Fruit fly (Drosophila melanogaster) whole organism, wandering third instar larva: Measurements from ENCODE around the gene COX8.

Experiments
- Abd-B ChIP-seq: fragments of >200 bp; optimal IDR thresholded peaks from 2 replicates; lab custom pipeline; 2017; ENCODE audit warnings: missing biosample characterization, missing genetic modification characterization
- CG32264 ChIP-seq: fragments of 200-800 bp; sonication (Bioruptor generic); optimal IDR thresholded peaks from 2 replicates; lab custom pipeline; 2016; ENCODE audit warnings: missing biosample characterization, missing genetic modification characterization
- CG9705 ChIP-seq: fragments of 200-800 bp; sonication (Bioruptor generic); optimal IDR thresholded peaks from 2 replicates; lab custom pipeline; 2018; ENCODE audit warnings: missing biosample characterization, mild to moderate bottlenecking, missing genetic modification characterization
- CrebA ChIP-seq: fragments of 200-800 bp; sonication (Bioruptor generic); optimal IDR thresholded peaks from 2 replicates; lab custom pipeline; 2016; ENCODE audit warnings: missing biosample characterization, mild to moderate bottlenecking, missing genetic modification characterization, borderline replicate concordance
- Dfd ChIP-seq: fragments of >200 bp; optimal IDR thresholded peaks from 2 replicates; lab custom pipeline; 2017; ENCODE audit warnings: missing biosample characterization, missing genetic modification characterization
- Dif ChIP-seq: fragments of 200-275, 200-300 bp; sonication (Bioruptor generic); optimal IDR thresholded peaks from 2 replicates; lab custom pipeline; 2018; ENCODE audit warnings: missing biosample characterization, missing genetic modification characterization; ENCODE audit not compliant: partially characterized antibody
- GATAd ChIP-seq: sonication (Bioruptor generic); optimal IDR thresholded peaks from 2 replicates; lab custom pipeline; 2016; ENCODE audit warnings: missing biosample characterization, missing genetic modification characterization
- HLH106 ChIP-seq: fragments of 200-800 bp; optimal IDR thresholded peaks from 3 replicates; lab custom pipeline; 2019; ENCODE audit warnings: missing biosample characterization, mild to moderate bottlenecking, missing genetic modification characterization, moderate library complexity
- Hnf4 ChIP-seq: fragments of 200-800 bp; sonication (Bioruptor generic); optimal IDR thresholded peaks from 2 replicates; lab custom pipeline; 2016; ENCODE audit warnings: missing biosample characterization, mild to moderate bottlenecking, missing genetic modification characterization
- Hr78 ChIP-seq: fragments of >200 bp; optimal IDR thresholded peaks from 2 replicates; lab custom pipeline; 2017; ENCODE audit warnings: missing biosample characterization, missing genetic modification characterization
- Hr83 ChIP-seq: fragments of 200-300 bp; sonication (Bioruptor generic); optimal IDR thresholded peaks from 2 replicates; lab custom pipeline; 2016; ENCODE audit warnings: missing biosample characterization, mild to moderate bottlenecking, missing genetic modification characterization, moderate library complexity; ENCODE audit not compliant: poor library complexity, severe bottlenecking
- Jra ChIP-seq: sonication (Bioruptor generic); optimal IDR thresholded peaks from 2 replicates; lab custom pipeline; 2016; ENCODE audit warnings: missing biosample characterization, missing genetic modification characterization
- Mio ChIP-seq: sonication (Bioruptor generic); optimal IDR thresholded peaks from 2 replicates; lab custom pipeline; 2016; ENCODE audit warnings: missing biosample characterization, missing genetic modification characterization
- Myc ChIP-seq: fragments of >200 bp; optimal IDR thresholded peaks from 2 replicates; lab custom pipeline; 2017
- N ChIP-seq: fragments of >200 bp; optimal IDR thresholded peaks from 2 replicates; lab custom pipeline; 2018; ENCODE audit warnings: missing biosample characterization, missing external identifiers, missing genetic modification characterization
- OdsH ChIP-seq: fragments of 200-800 bp; sonication (Bioruptor generic); optimal IDR thresholded peaks from 2 replicates; lab custom pipeline; 2016; ENCODE audit warnings: missing biosample characterization, mild to moderate bottlenecking, missing genetic modification characterization
- Rel ChIP-seq, 2 experiments: fragments of 200-800 bp; sonication (Bioruptor generic) in 1 of 2; optimal IDR thresholded peaks; 2 replicates in 1 of 2; 3 replicates in 1 of 2; lab custom pipeline; 2016 to 2019; ENCODE audit warnings: mild to moderate bottlenecking in 2 of 2, missing biosample characterization in 2 of 2, missing genetic modification characterization in 2 of 2, moderate library complexity in 1 of 2
- Sp1 ChIP-seq: fragments of 200-800 bp; sonication (Bioruptor generic); optimal IDR thresholded peaks from 3 replicates; lab custom pipeline; 2019; ENCODE audit warnings: missing biosample characterization, mild to moderate bottlenecking, missing genetic modification characterization, moderate library complexity
- Vsx2 ChIP-seq: fragments of 200-300, 225-300 bp; sonication (Bioruptor generic); optimal IDR thresholded peaks from 2 replicates; lab custom pipeline; 2018; ENCODE audit warnings: missing biosample characterization, missing genetic modification characterization; ENCODE audit not compliant: partially characterized antibody
- br ChIP-seq: fragments of 200-800 bp; sonication (Bioruptor generic); optimal IDR thresholded peaks from 2 replicates; lab custom pipeline; 2016; ENCODE audit warnings: missing biosample characterization, missing genetic modification characterization
- brk ChIP-seq: fragments of 200-800 bp; sonication (Bioruptor generic); optimal IDR thresholded peaks from 2 replicates; lab custom pipeline; 2016; ENCODE audit warnings: missing biosample characterization, mild to moderate bottlenecking, missing genetic modification characterization
- dl ChIP-seq, 2 experiments: fragments of 175-275, 200-275 bp in 1 of 2; fragments of 200-275 bp in 1 of 2; sonication (Bioruptor generic); optimal IDR thresholded peaks; lab custom pipeline; 2018; ENCODE audit warnings: mild to moderate bottlenecking in 2 of 2, missing biosample characterization in 2 of 2, missing genetic modification characterization in 2 of 2, moderate library complexity in 2 of 2; ENCODE audit not compliant: partially characterized antibody in 2 of 2, insufficient read depth in 1 of 2
- dmrt93B ChIP-seq: fragments of 200-800 bp; sonication (Bioruptor generic); optimal IDR thresholded peaks from 2 replicates; lab custom pipeline; 2018; ENCODE audit warnings: missing biosample characterization, mild to moderate bottlenecking, missing genetic modification characterization
- dsf ChIP-seq: sonication (Bioruptor generic); optimal IDR thresholded peaks from 2 replicates; lab custom pipeline; 2016; ENCODE audit warnings: missing biosample characterization, missing genetic modification characterization, borderline replicate concordance
- ey ChIP-seq: fragments of 200-800 bp; sonication (Bioruptor generic); optimal IDR thresholded peaks from 2 replicates; lab custom pipeline; 2016; ENCODE audit warnings: missing biosample characterization, missing genetic modification characterization
- foxo ChIP-seq, 2 experiments: fragments of 200-800 bp; sonication (Bioruptor generic); optimal IDR thresholded peaks; 2 replicates in 1 of 2; 3 replicates in 1 of 2; lab custom pipeline; 2016 to 2017; ENCODE audit warnings: missing biosample characterization in 2 of 2, missing genetic modification characterization in 2 of 2
- fru ChIP-seq: fragments of 200-800 bp; sonication (Bioruptor generic); optimal IDR thresholded peaks from 3 replicates; lab custom pipeline; 2016; ENCODE audit warnings: missing biosample characterization, mild to moderate bottlenecking, missing genetic modification characterization
- h ChIP-seq: fragments of 200-800 bp; sonication (Bioruptor generic); optimal IDR thresholded peaks from 3 replicates; lab custom pipeline; 2016; ENCODE audit warnings: missing biosample characterization, mild to moderate bottlenecking, missing genetic modification characterization
- jim ChIP-seq: fragments of 175-275, 200-325 bp; sonication (Bioruptor generic); optimal IDR thresholded peaks from 2 replicates; lab custom pipeline; 2016; ENCODE audit warnings: missing biosample characterization, mild to moderate bottlenecking, missing genetic modification characterization
- lola ChIP-seq: fragments of >200 bp; optimal IDR thresholded peaks from 2 replicates; lab custom pipeline; 2017; ENCODE audit warnings: missing biosample characterization, missing genetic modification characterization
- pan ChIP-seq: fragments of >200 bp; optimal IDR thresholded peaks from 2 replicates; lab custom pipeline; 2017
- psq ChIP-seq: fragments of 200-800 bp; sonication (Bioruptor generic); optimal IDR thresholded peaks from 3 replicates; lab custom pipeline; 2017; ENCODE audit warnings: missing biosample characterization, mild to moderate bottlenecking, missing genetic modification characterization, moderate library complexity
- rgr ChIP-seq: fragments of 200-800 bp; sonication (Bioruptor generic); optimal IDR thresholded peaks from 3 replicates; lab custom pipeline; 2016; ENCODE audit warnings: missing biosample characterization, mild to moderate bottlenecking, missing genetic modification characterization
- sage ChIP-seq: fragments of 200-800 bp; sonication (Bioruptor generic); optimal IDR thresholded peaks from 2 replicates; lab custom pipeline; 2016; ENCODE audit warnings: missing biosample characterization, mild to moderate bottlenecking, missing genetic modification characterization
- sv ChIP-seq: fragments of 200-800 bp; sonication (Bioruptor generic); optimal IDR thresholded peaks from 3 replicates; lab custom pipeline; 2016; ENCODE audit warnings: missing biosample characterization, missing genetic modification characterization
- tai ChIP-seq: sonication (Bioruptor generic); optimal IDR thresholded peaks from 2 replicates; lab custom pipeline; 2016; ENCODE audit warnings: missing biosample characterization, missing genetic modification characterization
- usp ChIP-seq: fragments of >200 bp; optimal IDR thresholded peaks from 2 replicates; lab custom pipeline; 2017; ENCODE audit warnings: missing biosample characterization, missing genetic modification characterization
- woc ChIP-seq: sonication (Bioruptor generic); optimal IDR thresholded peaks from 2 replicates; lab custom pipeline; 2016; ENCODE audit warnings: missing biosample characterization, mild to moderate bottlenecking, missing genetic modification characterization

Gene COX8

dm6 chr3L:21568848-21569372 is 29.7 kb upstream of the COX8 start, which contains the start of the genes CRIF and SMC5:
CRIF (minus strand) TSS chr3L:21568898.
SMC5 (plus strand) TSS chr3L:21569176.
- TF ChIP-seq pan (lab: Kevin White, UChicago) (no peak), woc (GFP tag; lab: Kevin White, UChicago) (peak; percentile 86), N (GFP tag; lab: Kevin White, UChicago) (no peak), dmrt93B (GFP tag; lab: Kevin White, UChicago) (no peak), dsf (GFP tag; lab: Kevin White, UChicago) (no peak), Hnf4 (GFP tag; lab: Kevin White, UChicago) (peak; percentile 64), Rel (GFP tag; optimal IDR thresholded peaks at IDR 0.05; lab: Kevin White, UChicago) (no peak), Rel (tag; optimal IDR thresholded peaks at IDR 0.05; lab: Kevin White, UChicago) (no peak), HLH106 (peak; percentile 59), Abd-B (GFP tag; lab: Kevin White, UChicago) (no peak), h (GFP tag; lab: Kevin White, UChicago) (no peak), sv (GFP tag; lab: Kevin White, UChicago) (peak; percentile 60), Hr83 (no peak), lola (GFP tag; lab: Kevin White, UChicago) (no peak), Mio (GFP tag; lab: Kevin White, UChicago) (no peak), brk (GFP tag; lab: Kevin White, UChicago) (no peak), foxo (GFP tag; optimal IDR thresholded peaks at IDR 0.05; lab: Kevin White, UChicago) (no peak), CG32264 (GFP tag; lab: Kevin White, UChicago) (no peak), CrebA (GFP tag; lab: Kevin White, UChicago) (no peak), Vsx2 (GFP tag; lab: Kevin White, UChicago) (peak; percentile 95), Dif (GFP tag; lab: Kevin White, UChicago) (peak; percentile 86), Myc (peak; percentile 91), dl (GFP tag; optimal IDR thresholded peaks at IDR 0.05; lab: Kevin White, UChicago; ENCODE audit: insufficient read depth in 1 of 2, partially characterized antibody in 2 of 2) (peak; percentile 18 to 62), Hr78 (GFP tag; lab: Kevin White, UChicago) (no peak), br (GFP tag; lab: Kevin White, UChicago) (no peak), psq (GFP tag; lab: Kevin White, UChicago) (peak; percentile 40), OdsH (GFP tag; lab: Kevin White, UChicago) (peak; percentile 45), Jra (peak; percentile 34), GATAd (GFP tag; lab: Kevin White, UChicago) (no peak), sage (no peak), usp (GFP tag; lab: Kevin White, UChicago) (no peak), Sp1 (GFP tag; lab: Kevin White, UChicago) (no peak), tai (GFP tag; lab: Kevin White, UChicago) (peak; percentile 83), rgr (GFP tag; lab: Kevin White, UChicago) (no peak), CG9705 (GFP tag; lab: Kevin White, UChicago) (peak; percentile 56), fru (GFP tag; lab: Kevin White, UChicago) (no peak), ey (GFP tag; lab: Kevin White, UChicago) (peak; percentile 47), jim (GFP tag; lab: Kevin White, UChicago) (no peak), Dfd (no peak)

dm6 chr3L:21568254-21568653 is 29.0 kb upstream of the COX8 start:
- TF ChIP-seq HLH106 (no peak), CrebA (GFP tag; lab: Kevin White, UChicago) (no peak), dmrt93B (GFP tag; lab: Kevin White, UChicago) (no peak), Hnf4 (GFP tag; lab: Kevin White, UChicago) (no peak), N (GFP tag; lab: Kevin White, UChicago) (no peak), Mio (GFP tag; lab: Kevin White, UChicago) (no peak), sage (no peak), lola (GFP tag; lab: Kevin White, UChicago) (no peak)
